Worm (Caenorhabditis elegans) whole organism, young adult: ENCODE results near the gene nhr-97.

ENCODE experiments used
- B0019.2 ChIP-seq: fragments of 200-800 bp; sonication (Bioruptor generic); conservative IDR thresholded peaks from 2 replicates; pipeline ENCODE4 v1.3.6; 2022; ENCODE audit warnings: missing genetic modification reagents, missing genetic modification characterization, missing compliant biosample characterization
- F10E7.11 ChIP-seq: sonication (generic microtip); optimal IDR thresholded peaks from 2 replicates; lab custom pipeline; 2017; ENCODE audit warnings: mild to moderate bottlenecking, missing genetic modification characterization, moderate library complexity, missing compliant biosample characterization
- F33H1.4 ChIP-seq: fragments of 200-800 bp; sonication (Bioruptor generic); IDR thresholded peaks from 2 replicates; pipeline ENCODE4 v1.3.6; 2022; ENCODE audit warnings: missing genetic modification reagents, missing genetic modification characterization, missing compliant biosample characterization
- F39B2.1 ChIP-seq: fragments of 200-800 bp; sonication (Bioruptor generic); IDR thresholded peaks from 2 replicates; pipeline ENCODE4 v1.3.6; 2022; ENCODE audit warnings: missing genetic modification reagents, missing genetic modification characterization, missing compliant biosample characterization
- F52B5.7 ChIP-seq: sonication (generic microtip); optimal IDR thresholded peaks from 2 replicates; lab custom pipeline; 2016; ENCODE audit warnings: mild to moderate bottlenecking, missing genetic modification characterization, missing compliant biosample characterization
- F57A8.1 ChIP-seq: fragments of 200-800 bp; sonication (Bioruptor generic); optimal IDR thresholded peaks from 2 replicates; lab custom pipeline; 2018; ENCODE audit warnings: mild to moderate bottlenecking, missing genetic modification characterization, moderate library complexity, missing compliant biosample characterization
- K11D2.4 ChIP-seq: fragments of 200-800 bp; sonication (Bioruptor generic); IDR thresholded peaks from 2 replicates; pipeline ENCODE4 v1.3.6; 2022; ENCODE audit warnings: missing genetic modification reagents, missing genetic modification characterization, missing compliant biosample characterization
- K12H6.12 ChIP-seq: fragments of 200-800 bp; sonication (Bioruptor generic); optimal IDR thresholded peaks from 2 replicates; lab custom pipeline; 2018; ENCODE audit warnings: mild to moderate bottlenecking, missing genetic modification characterization, missing compliant biosample characterization
- Y53G8AR.9 ChIP-seq: fragments of 200-800 bp; sonication (Bioruptor generic); conservative IDR thresholded peaks from 2 replicates; pipeline ENCODE4 v1.3.6; 2022; ENCODE audit warnings: missing genetic modification reagents, missing genetic modification characterization, missing compliant biosample characterization
- ZK185.1 ChIP-seq: sonication (generic microtip); optimal IDR thresholded peaks from 2 replicates; lab custom pipeline; 2016; ENCODE audit warnings: mild to moderate bottlenecking, missing genetic modification characterization, missing compliant biosample characterization; ENCODE audit not compliant: poor library complexity, severe bottlenecking
- akir-1 ChIP-seq: fragments of 200-800 bp; sonication (Bioruptor generic); optimal IDR thresholded peaks from 2 replicates; lab custom pipeline; 2018; ENCODE audit warnings: mild to moderate bottlenecking, missing genetic modification characterization, moderate library complexity, missing compliant biosample characterization
- atf-7 ChIP-seq: sonication (generic microtip); optimal IDR thresholded peaks from 2 replicates; lab custom pipeline; 2017; ENCODE audit warnings: mild to moderate bottlenecking, missing genetic modification characterization, missing compliant biosample characterization
- athp-1 ChIP-seq: sonication (generic microtip); optimal IDR thresholded peaks from 2 replicates; lab custom pipeline; 2017; ENCODE audit warnings: mild to moderate bottlenecking, missing genetic modification characterization, missing compliant biosample characterization
- attf-5 ChIP-seq: fragments of 200-800 bp; sonication (Bioruptor generic); optimal IDR thresholded peaks from 2 replicates; lab custom pipeline; 2018; ENCODE audit warnings: mild to moderate bottlenecking, missing genetic modification characterization, missing compliant biosample characterization
- attf-6 ChIP-seq: fragments of 200-800 bp; sonication (Bioruptor generic); IDR thresholded peaks from 2 replicates; pipeline ENCODE4 v1.3.6; 2022; ENCODE audit warnings: missing genetic modification reagents, missing genetic modification characterization, missing compliant biosample characterization
- ceh-100 ChIP-seq: fragments of 200-800 bp; sonication (Bioruptor generic); IDR thresholded peaks from 2 replicates; pipeline ENCODE4 v1.3.6; 2022; ENCODE audit warnings: missing genetic modification reagents, missing genetic modification characterization, missing compliant biosample characterization
- ceh-58 ChIP-seq: fragments of 200-800 bp; sonication (Bioruptor generic); IDR thresholded peaks from 2 replicates; pipeline ENCODE4 v1.3.6; 2022; ENCODE audit warnings: missing genetic modification characterization, missing compliant biosample characterization
- chd-7 ChIP-seq: sonication (generic microtip); optimal IDR thresholded peaks from 2 replicates; lab custom pipeline; 2016; ENCODE audit warnings: mild to moderate bottlenecking, missing genetic modification characterization, moderate library complexity, missing compliant biosample characterization
- dpff-1 ChIP-seq: sonication (generic microtip); optimal IDR thresholded peaks from 2 replicates; lab custom pipeline; 2017; ENCODE audit warnings: mild to moderate bottlenecking, missing genetic modification characterization, missing compliant biosample characterization
- efl-1 ChIP-seq: fragments of 150-350 bp; optimal IDR thresholded peaks from 2 replicates; lab custom pipeline; 2014; ENCODE audit warnings: missing biosample characterization, missing genetic modification reagents, missing genetic modification characterization
- gei-17 ChIP-seq: fragments of 200-800 bp; sonication (Bioruptor generic); optimal IDR thresholded peaks from 2 replicates; lab custom pipeline; 2018; ENCODE audit warnings: mild to moderate bottlenecking, missing genetic modification characterization, missing compliant biosample characterization
- hlh-26 ChIP-seq: fragments of 200-800 bp; sonication (Bioruptor generic); conservative IDR thresholded peaks from 2 replicates; pipeline ENCODE4 v1.3.6; 2022; ENCODE audit warnings: missing genetic modification reagents, missing genetic modification characterization, missing compliant biosample characterization
- hmg-1.2 ChIP-seq: fragments of 200-800 bp; sonication (Bioruptor generic); IDR thresholded peaks from 2 replicates; pipeline ENCODE4 v1.3.6; 2022; ENCODE audit warnings: missing genetic modification reagents, missing genetic modification characterization, missing compliant biosample characterization
- lin-35 ChIP-seq, 3 experiments: fragments of 150-350 bp in 2 of 3; sonication (generic microtip) in 1 of 3; optimal IDR thresholded peaks; 2 replicates each; lab custom pipeline; 2014 to 2018; ENCODE audit warnings: missing biosample characterization in 3 of 3, missing genetic modification characterization in 3 of 3, missing genetic modification reagents in 3 of 3
- lin-40 ChIP-seq: sonication (generic microtip); optimal IDR thresholded peaks from 2 replicates; lab custom pipeline; 2016; ENCODE audit warnings: missing genetic modification characterization, mild to moderate bottlenecking, missing compliant biosample characterization, missing genotype, missing genetic modification reagents
- madf-10 ChIP-seq: sonication (generic microtip); optimal IDR thresholded peaks from 2 replicates; lab custom pipeline; 2016; ENCODE audit warnings: mild to moderate bottlenecking, missing genetic modification characterization, missing compliant biosample characterization
- mcd-1 ChIP-seq: fragments of 200-800 bp; sonication (Bioruptor generic); IDR thresholded peaks from 2 replicates; pipeline ENCODE4 v1.3.6; 2022; ENCODE audit warnings: missing genetic modification reagents, missing genetic modification characterization, missing compliant biosample characterization
- nfya-1 ChIP-seq: sonication (generic microtip); optimal IDR thresholded peaks from 2 replicates; lab custom pipeline; 2017; ENCODE audit warnings: antibody characterized with exemption, missing compliant biosample characterization, missing genetic modification characterization, borderline replicate concordance; ENCODE audit not compliant: insufficient read depth
- nfyb-1 ChIP-seq: fragments of 200-800 bp; sonication (Bioruptor generic); IDR thresholded peaks from 2 replicates; pipeline ENCODE4 v1.3.6; 2022; ENCODE audit warnings: missing genetic modification reagents, missing genetic modification characterization, missing compliant biosample characterization
- nhr-80 ChIP-seq: sonication (generic microtip); optimal IDR thresholded peaks from 2 replicates; lab custom pipeline; 2016; ENCODE audit warnings: missing genetic modification characterization, missing compliant biosample characterization
- pbrm-1 ChIP-seq: fragments of 200-800 bp; sonication (Bioruptor generic); IDR thresholded peaks from 2 replicates; pipeline ENCODE4 v1.3.6; 2022; ENCODE audit warnings: missing genetic modification reagents, missing genetic modification characterization, missing compliant biosample characterization
- sea-2 ChIP-seq: fragments of 200-800 bp; sonication (Bioruptor generic); IDR thresholded peaks from 2 replicates; pipeline ENCODE4 v1.3.6; 2022; ENCODE audit warnings: missing genetic modification characterization, missing compliant biosample characterization
- snpc-1.1 ChIP-seq: sonication (generic microtip); optimal IDR thresholded peaks from 2 replicates; lab custom pipeline; 2017; ENCODE audit warnings: missing genetic modification characterization, mild to moderate bottlenecking, missing compliant biosample characterization, antibody characterized with exemption, moderate library complexity, missing genotype, missing genetic modification reagents; ENCODE audit not compliant: insufficient read depth
- snpc-4 ChIP-seq, 5 experiments: fragments of 150-350 bp in 1 of 5; sonication (generic microtip) in 4 of 5; optimal IDR thresholded peaks; 2 replicates each; lab custom pipeline; 2014 to 2018; ENCODE audit warnings: missing genetic modification characterization in 5 of 5, missing biosample characterization in 3 of 5, antibody characterized with exemption in 2 of 5, mild to moderate bottlenecking in 2 of 5, missing compliant biosample characterization in 2 of 5, missing genotype in 2 of 5, moderate library complexity in 2 of 5, missing genetic modification reagents in 1 of 5
- somi-1 ChIP-seq: fragments of 200-800 bp; sonication (Bioruptor generic); optimal IDR thresholded peaks from 2 replicates; lab custom pipeline; 2018; ENCODE audit warnings: mild to moderate bottlenecking, missing genetic modification characterization, missing compliant biosample characterization
- tbp1 ChIP-seq: fragments of 200-800 bp; sonication (Bioruptor generic); optimal IDR thresholded peaks from 2 replicates; lab custom pipeline; 2018; ENCODE audit warnings: mild to moderate bottlenecking, missing genetic modification characterization, missing compliant biosample characterization
- tbx-9 ChIP-seq: sonication (generic microtip); optimal IDR thresholded peaks from 2 replicates; lab custom pipeline; 2016; ENCODE audit warnings: borderline replicate concordance, missing genetic modification characterization, inconsistent platforms, missing compliant biosample characterization
- ztf-18 ChIP-seq: sonication (generic microtip); optimal IDR thresholded peaks from 2 replicates; lab custom pipeline; 2016; ENCODE audit warnings: missing genotype, mild to moderate bottlenecking, missing genetic modification characterization, missing compliant biosample characterization
- ztf-22 ChIP-seq: fragments of 200-800 bp; sonication (Bioruptor generic); optimal IDR thresholded peaks from 2 replicates; lab custom pipeline; 2018; ENCODE audit warnings: mild to moderate bottlenecking, missing genetic modification characterization, moderate library complexity, missing compliant biosample characterization
- ztf-28 ChIP-seq: fragments of 200-800 bp; sonication (Bioruptor generic); IDR thresholded peaks from 2 replicates; pipeline ENCODE4 v1.3.6; 2022; ENCODE audit warnings: missing genetic modification reagents, missing genetic modification characterization, missing compliant biosample characterization

nhr-97 gene

DNA sequence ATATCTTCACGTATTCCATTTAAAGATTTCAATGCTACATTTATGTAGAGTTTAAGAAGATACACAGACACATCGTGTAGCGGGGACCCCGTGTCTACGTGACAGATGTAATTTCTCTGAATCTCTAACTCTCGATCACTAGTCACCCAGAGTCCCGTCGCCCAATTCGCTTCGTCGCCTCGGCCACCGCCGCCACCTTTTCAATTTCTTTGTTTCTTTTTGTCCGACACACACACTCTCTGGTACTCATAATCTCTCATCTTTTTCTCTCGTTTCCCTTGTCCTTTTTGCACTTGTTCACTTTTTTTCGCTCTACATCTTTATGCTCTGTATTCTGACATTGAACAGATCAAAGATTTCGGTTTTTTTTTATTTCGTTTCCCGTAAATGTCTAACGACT is 39.0 kb upstream of the nhr-97 start:
- no peak for TF ChIP-seq ztf-22 (GFP tag; lab: Kevin White, UChicago)
- peak; percentile 97 for TF ChIP-seq madf-10
- TF ChIP-seq athp-1 (tag; lab: Kevin White, UChicago): no peak
- TF ChIP-seq lin-40 (tag; lab: Kevin White, UChicago): peak; percentile 76
- TF ChIP-seq hlh-26 (GFP tag; lab: Robert Waterston, UW): no peak
- TF ChIP-seq K11D2.4: peak; percentile 35; the same call in 1 of the 2 replicates
- TF ChIP-seq ztf-18 (tag; lab: Kevin White, UChicago): peak; percentile 9
- TF ChIP-seq tbp1: peak; percentile 18
- TF ChIP-seq nhr-80 (tag; lab: Kevin White, UChicago): peak; percentile 94
- peak; percentile 74 for TF ChIP-seq attf-5 (GFP tag; lab: Kevin White, UChicago)
- TF ChIP-seq F10E7.11 (tag; lab: Kevin White, UChicago): no peak
- peak; percentile 67 for TF ChIP-seq K12H6.12 (tag; lab: Kevin White, UChicago)
- TF ChIP-seq nfyb-1 (GFP tag; lab: Robert Waterston, UW): 0 out of 2 replicates have a peak, but pooled peaks have one; percentile 36
- TF ChIP-seq gei-17: no peak
- peak; percentile 43; the same call in 1 of the 2 replicates for TF ChIP-seq mcd-1 (GFP tag; lab: Robert Waterston, UW)
- peak; percentile 5 for TF ChIP-seq chd-7 (tag; lab: Kevin White, UChicago)
- no peak for TF ChIP-seq efl-1 (GFP tag; lab: Kevin White, UChicago)
- peak; percentile 17 for TF ChIP-seq somi-1 (GFP tag; lab: Kevin White, UChicago)
- TF ChIP-seq sea-2 (GFP tag; lab: Robert Waterston, UW): no peak
- TF ChIP-seq snpc-4 (GFP tag; optimal IDR thresholded peaks at IDR 0.05; lab: Kevin White, UChicago): no peak
- TF ChIP-seq snpc-4 (tag; optimal IDR thresholded peaks at IDR 0.05; lab: Kevin White, UChicago): peak in 3 of 4 experiments; percentile 19 to 23 (median 21)
- peak in 1 of 3 experiments; percentile 49 for TF ChIP-seq lin-35 (GFP tag; optimal IDR thresholded peaks at IDR 0.05; lab: Kevin White, UChicago)
- TF ChIP-seq hmg-1.2 (GFP tag; lab: Robert Waterston, UW): peak; percentile 70; the same call in 1 of the 2 replicates
- TF ChIP-seq pbrm-1 (GFP tag; lab: Robert Waterston, UW): peak; percentile 35; the same call in 1 of the 2 replicates
- 0 out of 2 replicates have a peak, but pooled peaks have one; percentile 22 for TF ChIP-seq Y53G8AR.9 (GFP tag; lab: Robert Waterston, UW)
- peak; percentile 18 for TF ChIP-seq atf-7 (tag; lab: Kevin White, UChicago)
- no peak for TF ChIP-seq F33H1.4 (GFP tag; lab: Robert Waterston, UW)

DNA sequence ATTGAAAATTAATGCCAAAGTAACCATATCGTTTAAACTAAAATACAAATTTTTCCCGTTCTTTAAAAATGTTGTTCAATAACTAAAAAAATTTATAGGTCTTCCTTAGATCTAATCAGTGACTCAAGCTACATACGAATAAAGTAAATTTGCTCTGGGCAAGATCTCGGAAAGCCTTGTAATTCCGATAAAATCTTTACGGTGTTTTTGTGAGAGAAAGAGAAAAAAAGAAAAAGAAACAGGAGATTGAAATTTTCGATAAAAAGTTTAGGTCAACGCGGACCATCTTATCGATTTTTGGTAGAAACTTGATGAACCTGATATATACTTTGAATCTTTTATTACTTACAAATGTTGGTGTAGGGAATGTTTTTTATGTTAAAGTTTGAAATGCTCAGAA is 34.3 kb upstream of the nhr-97 start:
- no peak for TF ChIP-seq ceh-100 (GFP tag; lab: Robert Waterston, UW)
- no peak for TF ChIP-seq F52B5.7 (tag; lab: Kevin White, UChicago)
- no peak for TF ChIP-seq dpff-1 (tag; lab: Kevin White, UChicago)
- TF ChIP-seq snpc-1.1 (tag; lab: Kevin White, UChicago): no peak
- no peak for TF ChIP-seq hmg-1.2 (GFP tag; lab: Robert Waterston, UW)
- TF ChIP-seq F57A8.1 (GFP tag; lab: Kevin White, UChicago): no peak
- no peak for TF ChIP-seq tbx-9 (tag; lab: Kevin White, UChicago)
- no peak for TF ChIP-seq ZK185.1 (tag; lab: Kevin White, UChicago)
- TF ChIP-seq attf-6 (GFP tag; lab: Robert Waterston, UW): no peak
- no peak for TF ChIP-seq K11D2.4
- no peak for TF ChIP-seq ztf-28 (GFP tag; lab: Robert Waterston, UW)
- TF ChIP-seq nfya-1 (tag; lab: Kevin White, UChicago): no peak
- no peak for TF ChIP-seq B0019.2 (GFP tag; lab: Robert Waterston, UW)
- TF ChIP-seq ceh-58: no peak
- no peak for TF ChIP-seq akir-1 (GFP tag; lab: Kevin White, UChicago)
- TF ChIP-seq F10E7.11 (tag; lab: Kevin White, UChicago): no peak
- TF ChIP-seq F39B2.1: no peak
